Fruit fly (Drosophila melanogaster): Measurements from ENCODE around the gene MTA1-like.

The MTA1-like gene

dm6 chr3R:5654692-5655181, 6.2 kb upstream of the MTA1-like start, which contains the start of the genes elm and MED27 (continued):
- TF ChIP-seq bowl (GFP tag; IDR thresholded peaks at IDR 0.05) (0 out of 2 replicates have a peak, but pooled peaks have one; percentile 42), Max (GFP tag; optimal IDR thresholded peaks at IDR 0.05) (peak; percentile 96), dysf (GFP tag; IDR thresholded peaks at IDR 0.05) (peak; percentile 94), Hsf (GFP tag; optimal IDR thresholded peaks at IDR 0.05) (peak; percentile 97), grn (GFP tag; optimal IDR thresholded peaks at IDR 0.05) (peak; percentile 25), CkIIα-i1 (GFP tag; IDR thresholded peaks at IDR 0.05) (no peak; the same call in 1 of the 2 replicates), mirr (GFP tag; optimal IDR thresholded peaks at IDR 0.05) (peak; percentile 51), bsh (GFP tag; optimal IDR thresholded peaks at IDR 0.05) (peak; percentile 23 to 92), eyg (GFP tag; optimal IDR thresholded peaks at IDR 0.05) (peak; percentile 75), ase (GFP tag; IDR thresholded peaks at IDR 0.05) (peak; percentile 88), bab2 (GFP tag; optimal IDR thresholded peaks at IDR 0.05) (peak; percentile 96), CG10209 (GFP tag; optimal IDR thresholded peaks at IDR 0.05) (peak; percentile 90), Hr39 (optimal IDR thresholded peaks at IDR 0.05) (no peak), CG17328 (GFP tag; IDR thresholded peaks at IDR 0.05) (peak; percentile 82), danr (GFP tag; IDR thresholded peaks at IDR 0.05) (peak; percentile 92), Antp (GFP tag; optimal IDR thresholded peaks at IDR 0.05) (peak; percentile 88), D (optimal IDR thresholded peaks at IDR 0.05) (no peak), D (GFP tag; optimal IDR thresholded peaks at IDR 0.05) (peak; percentile 77), Jarid2 (GFP tag; optimal IDR thresholded peaks at IDR 0.05) (peak; percentile 70), HHEX (GFP tag; optimal IDR thresholded peaks at IDR 0.05) (peak; percentile 87), CG15696 (tag; optimal IDR thresholded peaks at IDR 0.05) (peak; percentile 97), pan (optimal IDR thresholded peaks at IDR 0.05) (no peak), pan (GFP tag; optimal IDR thresholded peaks at IDR 0.05 in 1 of 2, IDR thresholded peaks at IDR 0.05 in 1 of 2) (peak in 1 of 2 experiments; percentile 89), Lhr (GFP tag; optimal IDR thresholded peaks at IDR 0.05) (peak; percentile 92), klu (GFP tag; IDR thresholded peaks at IDR 0.05) (peak; percentile 94), CG10267 (tag; optimal IDR thresholded peaks at IDR 0.05) (peak; percentile 87), tap (tag; optimal IDR thresholded peaks at IDR 0.05) (peak; percentile 62), CG12104 (GFP tag; optimal IDR thresholded peaks at IDR 0.05) (peak; percentile 87), Oli (tag; optimal IDR thresholded peaks at IDR 0.05) (peak; percentile 86), CG18619 (GFP tag; optimal IDR thresholded peaks at IDR 0.05) (peak; percentile 86), Dip3 (GFP tag; optimal IDR thresholded peaks at IDR 0.05) (peak; percentile 92), lmd (GFP tag; IDR thresholded peaks at IDR 0.05) (peak; percentile 95), Asciz (GFP tag; optimal IDR thresholded peaks at IDR 0.05) (peak; percentile 67), pnt (GFP tag; optimal IDR thresholded peaks at IDR 0.05) (peak; percentile 92), otp (GFP tag; IDR thresholded peaks at IDR 0.05) (peak; percentile 86), Rx (GFP tag; IDR thresholded peaks at IDR 0.05) (peak; percentile 87), E2f2 (GFP tag; IDR thresholded peaks at IDR 0.05) (peak; percentile 69), stwl (tag; optimal IDR thresholded peaks at IDR 0.05) (peak; percentile 75), Doc3 (GFP tag; IDR thresholded peaks at IDR 0.05; ENCODE audit: partially characterized antibody) (peak; percentile 96), Aef1 (GFP tag; IDR thresholded peaks at IDR 0.05) (peak; percentile 95), sna (GFP tag; IDR thresholded peaks at IDR 0.05; ENCODE audit: partially characterized antibody) (peak; percentile 96), CG14014 (GFP tag; IDR thresholded peaks at IDR 0.05) (peak; percentile 93), scrt (GFP tag; optimal IDR thresholded peaks at IDR 0.05) (peak; percentile 72), Fer2 (tag; optimal IDR thresholded peaks at IDR 0.05) (peak; percentile 90), CG11696 (GFP tag; IDR thresholded peaks at IDR 0.05) (peak; percentile 74), Spps (tag; optimal IDR thresholded peaks at IDR 0.05) (peak; percentile 81), CG6175 (GFP tag; IDR thresholded peaks at IDR 0.05) (peak; percentile 77; the same call in 2 of the 3 replicates), sr (GFP tag; IDR thresholded peaks at IDR 0.05) (no peak), Sox102F (GFP tag; optimal IDR thresholded peaks at IDR 0.05) (peak; percentile 92), Meics (GFP tag; optimal IDR thresholded peaks at IDR 0.05) (peak; percentile 87), Optix (GFP tag; IDR thresholded peaks at IDR 0.05) (peak; percentile 84; the same call in 2 of the 3 replicates)
